Fruit fly (Drosophila melanogaster) whole organism, embryonic: ENCODE results near the gene TrpA1.

Source experiments
- Atf6 ChIP-seq: fragments of 200-800 bp; sonication (Bioruptor generic); IDR thresholded peaks from 2 replicates; pipeline ENCODE4 v1.3.6; 2022; ENCODE audit warnings: missing biosample characterization, missing genetic modification characterization
- BEAF-32 ChIP-seq: fragments of 200-800 bp; sonication (Bioruptor generic); optimal IDR thresholded peaks from 3 replicates; lab custom pipeline; 2017; ENCODE audit warnings: missing biosample characterization, missing genetic modification characterization, mild to moderate bottlenecking, moderate library complexity, missing genetic modification reagents
- Bgb ChIP-seq: fragments of 200-800 bp; sonication (Bioruptor generic); IDR thresholded peaks from 2 replicates; pipeline ENCODE4 v1.3.6; 2022; ENCODE audit warnings: missing biosample characterization, missing genetic modification characterization; ENCODE audit not compliant: partially characterized antibody
- CG10543 ChIP-seq: fragments of 200-800 bp; sonication (Bioruptor generic); optimal IDR thresholded peaks from 3 replicates; lab custom pipeline; 2017; ENCODE audit warnings: missing biosample characterization, mild to moderate bottlenecking, missing genetic modification characterization, moderate library complexity
- CG11696 ChIP-seq: fragments of 200-800 bp; sonication (Bioruptor generic); IDR thresholded peaks from 2 replicates; pipeline ENCODE4 v1.3.6; 2022; ENCODE audit warnings: missing biosample characterization, missing genetic modification characterization
- CG12659 ChIP-seq: fragments of 200-800 bp; sonication (Bioruptor generic); optimal IDR thresholded peaks from 3 replicates; lab custom pipeline; 2017; ENCODE audit warnings: mild to moderate bottlenecking, missing biosample characterization, missing genetic modification reagents, missing genetic modification characterization
- CG12769 ChIP-seq: fragments of 200-800 bp; sonication (Bioruptor generic); optimal IDR thresholded peaks from 2 replicates; lab custom pipeline; 2019; ENCODE audit warnings: missing biosample characterization, mild to moderate bottlenecking, missing genetic modification characterization, moderate library complexity
- CG13287 ChIP-seq: fragments of 200-800 bp; sonication (Bioruptor generic); IDR thresholded peaks from 2 replicates; pipeline ENCODE4 v1.3.6; 2022; ENCODE audit warnings: missing biosample characterization, missing genetic modification characterization; ENCODE audit not compliant: partially characterized antibody
- CG13424 ChIP-seq: fragments of 200-800 bp; sonication (Bioruptor generic); optimal IDR thresholded peaks from 2 replicates; lab custom pipeline; 2019; ENCODE audit warnings: missing biosample characterization, mild to moderate bottlenecking, missing genetic modification characterization, moderate library complexity
- CG13894 ChIP-seq: fragments of 200-800 bp; sonication (Bioruptor generic); optimal IDR thresholded peaks from 3 replicates; lab custom pipeline; 2018; ENCODE audit warnings: missing biosample characterization, mild to moderate bottlenecking, missing genetic modification characterization, moderate library complexity
- CG16813 ChIP-seq: fragments of 200-800 bp; sonication (Bioruptor generic); IDR thresholded peaks from 3 replicates; pipeline ENCODE4 v1.3.6; 2022; ENCODE audit warnings: missing biosample characterization, missing genetic modification characterization; ENCODE audit not compliant: partially characterized antibody
- CG17328 ChIP-seq: fragments of 200-800 bp; sonication (Bioruptor generic); IDR thresholded peaks from 2 replicates; pipeline ENCODE4 v1.3.6; 2022; ENCODE audit warnings: missing biosample characterization, missing genetic modification characterization
- CG31224 ChIP-seq: fragments of 200-800 bp; sonication (Bioruptor generic); IDR thresholded peaks from 2 replicates; pipeline ENCODE4 v1.3.6; 2022; ENCODE audit warnings: missing biosample characterization, missing genetic modification characterization
- CG34376 ChIP-seq: fragments of 200-800 bp; sonication (Bioruptor generic); optimal IDR thresholded peaks from 2 replicates; lab custom pipeline; 2018; ENCODE audit warnings: missing biosample characterization, mild to moderate bottlenecking, missing genetic modification characterization
- CG3838 ChIP-seq: fragments of 200-800 bp; sonication (Bioruptor generic); optimal IDR thresholded peaks from 3 replicates; lab custom pipeline; 2016; ENCODE audit warnings: missing biosample characterization, missing genetic modification characterization
- CG5180 ChIP-seq: fragments of 200-800 bp; sonication (Bioruptor generic); optimal IDR thresholded peaks from 3 replicates; lab custom pipeline; 2017; ENCODE audit warnings: missing biosample characterization, missing genetic modification characterization, mild to moderate bottlenecking, moderate library complexity, missing genetic modification reagents
- CG6175 ChIP-seq: fragments of 200-800 bp; sonication (Bioruptor generic); IDR thresholded peaks from 3 replicates; pipeline ENCODE4 v1.3.6; 2022; ENCODE audit warnings: missing biosample characterization, missing genetic modification characterization
- CG6765 ChIP-seq: fragments of 200-800 bp; sonication (Bioruptor generic); optimal IDR thresholded peaks from 3 replicates; lab custom pipeline; 2017; ENCODE audit warnings: missing biosample characterization, mild to moderate bottlenecking, missing genetic modification characterization
- CG6791 ChIP-seq: fragments of 200-800 bp; sonication (Bioruptor generic); IDR thresholded peaks from 3 replicates; pipeline ENCODE4 v1.3.6; 2022; ENCODE audit warnings: missing biosample characterization, missing genetic modification characterization; ENCODE audit not compliant: partially characterized antibody
- CG8388 ChIP-seq: fragments of 200-800 bp; sonication (Bioruptor generic); optimal IDR thresholded peaks from 2 replicates; lab custom pipeline; 2019; ENCODE audit warnings: missing biosample characterization, mild to moderate bottlenecking, missing genetic modification characterization, moderate library complexity
- CG9932 ChIP-seq: fragments of 200-800 bp; sonication (Bioruptor generic); IDR thresholded peaks from 2 replicates; pipeline ENCODE4 v1.3.6; 2022; ENCODE audit warnings: missing biosample characterization, missing genetic modification characterization
- CTCF ChIP-seq: fragments of 200-800 bp; sonication (Bioruptor generic); optimal IDR thresholded peaks from 2 replicates; lab custom pipeline; 2017; ENCODE audit warnings: missing biosample characterization, mild to moderate bottlenecking, missing genetic modification characterization, moderate library complexity
- CrebB ChIP-seq: fragments of 200-800 bp; sonication (Bioruptor generic); optimal IDR thresholded peaks from 3 replicates; lab custom pipeline; 2018; ENCODE audit warnings: missing biosample characterization, mild to moderate bottlenecking, missing genetic modification characterization
- Deaf1 ChIP-seq: fragments of 200-800 bp; optimal IDR thresholded peaks from 3 replicates; lab custom pipeline; 2019; ENCODE audit warnings: missing biosample characterization, mild to moderate bottlenecking, missing genetic modification characterization, moderate library complexity
- Gug ChIP-seq: fragments of 200-800 bp; sonication (Bioruptor generic); IDR thresholded peaks from 4 replicates; pipeline ENCODE4 v1.3.6; 2022; ENCODE audit warnings: missing biosample characterization, missing genetic modification characterization
- Hmr ChIP-seq: fragments of 200-800 bp; sonication (Bioruptor generic); optimal IDR thresholded peaks from 3 replicates; lab custom pipeline; 2017; ENCODE audit warnings: mild to moderate bottlenecking, missing biosample characterization, missing genetic modification reagents, missing genetic modification characterization
- Myb ChIP-seq: fragments of 200-800 bp; sonication (Bioruptor generic); optimal IDR thresholded peaks from 2 replicates; lab custom pipeline; 2016; ENCODE audit warnings: missing biosample characterization, missing genetic modification characterization
- Nf-YC ChIP-seq: fragments of 200-800 bp; optimal IDR thresholded peaks from 3 replicates; lab custom pipeline; 2019; ENCODE audit warnings: missing biosample characterization, mild to moderate bottlenecking, missing genetic modification characterization, moderate library complexity
- Spps ChIP-seq: fragments of 200-800 bp; sonication (Bioruptor generic); optimal IDR thresholded peaks from 2 replicates; lab custom pipeline; 2018; ENCODE audit warnings: missing biosample characterization, mild to moderate bottlenecking, missing genetic modification characterization
- amos ChIP-seq: fragments of 200-800 bp; sonication (Bioruptor generic); IDR thresholded peaks from 2 replicates; pipeline ENCODE4 v1.3.6; 2022; ENCODE audit warnings: missing biosample characterization, missing genetic modification characterization; ENCODE audit not compliant: partially characterized antibody
- caup ChIP-seq: fragments of 200-800 bp; sonication (Bioruptor generic); optimal IDR thresholded peaks from 3 replicates; lab custom pipeline; 2017; ENCODE audit warnings: missing biosample characterization, mild to moderate bottlenecking, missing genetic modification characterization, moderate library complexity; ENCODE audit not compliant: severe bottlenecking
- crol ChIP-seq: fragments of 200-800 bp; sonication (Bioruptor generic); IDR thresholded peaks from 2 replicates; pipeline ENCODE4 v1.3.6; 2022; ENCODE audit warnings: missing biosample characterization, missing genetic modification characterization
- cwo ChIP-seq: fragments of 200-800 bp; sonication (Bioruptor generic); optimal IDR thresholded peaks from 3 replicates; lab custom pipeline; 2017; ENCODE audit warnings: missing biosample characterization, missing genetic modification characterization, mild to moderate bottlenecking, moderate library complexity, missing genetic modification reagents
- fd64A ChIP-seq: fragments of 200-800 bp; sonication (Bioruptor generic); optimal IDR thresholded peaks from 3 replicates; lab custom pipeline; 2018; ENCODE audit warnings: missing biosample characterization, mild to moderate bottlenecking, missing genetic modification characterization
- lab ChIP-seq: fragments of 200-800 bp; sonication (Bioruptor generic); optimal IDR thresholded peaks from 3 replicates; lab custom pipeline; 2017; ENCODE audit warnings: missing biosample characterization, missing genetic modification characterization, mild to moderate bottlenecking, moderate library complexity, missing genetic modification reagents
- lilli ChIP-seq: fragments of 200-800 bp; sonication (Bioruptor generic); optimal IDR thresholded peaks from 3 replicates; lab custom pipeline; 2016; ENCODE audit warnings: missing biosample characterization, missing genetic modification characterization
- oc ChIP-seq: fragments of 200-800 bp; sonication (Bioruptor generic); optimal IDR thresholded peaks from 2 replicates; lab custom pipeline; 2018; ENCODE audit warnings: missing biosample characterization, mild to moderate bottlenecking, missing genetic modification characterization, moderate library complexity
- pan ChIP-seq, 4 experiments: fragments of >200 bp in 3 of 4; fragments of 200-800 bp in 1 of 4; sonication (Bioruptor generic) in 1 of 4; optimal IDR thresholded peaks in 3 of 4; IDR thresholded peaks in 1 of 4; 2 replicates each; pipeline versions ENCODE4 v1.3.6 to Lab custom; 2017 to 2022; ENCODE audit warnings: missing biosample characterization in 2 of 4, missing genetic modification characterization in 2 of 4, mixed read lengths in 1 of 4
- seq ChIP-seq: fragments of 200-800 bp; sonication (Bioruptor generic); IDR thresholded peaks from 2 replicates; pipeline ENCODE4 v1.3.6; 2022; ENCODE audit warnings: missing biosample characterization, missing genetic modification characterization
- slbo ChIP-seq: fragments of 200-800 bp; sonication (Bioruptor generic); IDR thresholded peaks from 2 replicates; pipeline ENCODE4 v1.3.6; 2022; ENCODE audit warnings: missing biosample characterization, missing genetic modification characterization
- so ChIP-seq: fragments of 200-800 bp; sonication (Bioruptor generic); IDR thresholded peaks from 3 replicates; pipeline ENCODE4 v1.3.6; 2022; ENCODE audit warnings: missing biosample characterization, missing genetic modification characterization
- sob ChIP-seq: fragments of 200-800 bp; sonication (Bioruptor generic); IDR thresholded peaks from 2 replicates; pipeline ENCODE4 v1.3.6; 2022; ENCODE audit warnings: missing biosample characterization, missing genetic modification characterization
- ttk ChIP-seq: fragments of 200-800 bp; sonication (Bioruptor generic); IDR thresholded peaks from 2 replicates; pipeline ENCODE4 v2.1.2; 2022; ENCODE audit warnings: missing biosample characterization, missing genetic modification characterization
- unc-4 ChIP-seq: fragments of 200-800 bp; sonication (Bioruptor generic); IDR thresholded peaks from 2 replicates; pipeline ENCODE4 v1.3.6; 2022; ENCODE audit warnings: missing biosample characterization, missing genetic modification characterization; ENCODE audit not compliant: partially characterized antibody
- vnd ChIP-seq: fragments of 200-800 bp; sonication (Bioruptor generic); IDR thresholded peaks from 3 replicates; pipeline ENCODE4 v1.3.6; 2022; ENCODE audit warnings: missing biosample characterization, missing genetic modification characterization; ENCODE audit not compliant: partially characterized antibody
- zen2 ChIP-seq: fragments of 200-800 bp; sonication (Bioruptor generic); IDR thresholded peaks from 3 replicates; pipeline ENCODE4 v1.3.6; 2022; ENCODE audit warnings: missing biosample characterization, missing genetic modification characterization; ENCODE audit not compliant: partially characterized antibody
- zfh1 ChIP-seq: fragments of 200-800 bp; sonication (Bioruptor generic); IDR thresholded peaks from 3 replicates; pipeline ENCODE4 v1.3.6; 2022; ENCODE audit warnings: missing biosample characterization, missing genetic modification characterization
- zfh2 ChIP-seq: fragments of 200-800 bp; sonication (Bioruptor generic); optimal IDR thresholded peaks from 2 replicates; lab custom pipeline; 2016; ENCODE audit warnings: missing biosample characterization, missing genetic modification characterization

TrpA1 gene

dm6 chr3L:8912332-8912731 is 7.3 kb upstream of the TrpA1 start, which contains the start of the genes Tsp66E and mfr (continued):
- TF ChIP-seq CG8388 (GFP tag; lab: Kevin White, UChicago) (no peak), unc-4 (GFP tag; lab: Robert Waterston, UW) (peak; percentile 34), fd64A (no peak), amos (peak; percentile 11; the same call in 1 of the 2 replicates), Bgb (peak; percentile 63), CG6175 (peak; percentile 99), Gug (GFP tag; lab: Robert Waterston, UW) (0 out of 4 replicates have a peak, but pooled peaks have one; percentile 1), caup (GFP tag; lab: Kevin White, UChicago) (peak; percentile 24), CG16813 (no peak), CG6765 (peak; percentile 24), cwo (peak; percentile 28), CG12659 (GFP tag; lab: Kevin White, UChicago) (peak; percentile 26), CG17328 (GFP tag; lab: Robert Waterston, UW) (peak; percentile 8; the same call in 1 of the 2 replicates), Deaf1 (peak; percentile 91), CG13894 (tag; lab: Kevin White, UChicago) (peak; percentile 62), zen2 (GFP tag; lab: Robert Waterston, UW) (peak; percentile 46; the same call in 1 of the 3 replicates), vnd (GFP tag; lab: Robert Waterston, UW) (no peak), Hmr (peak; percentile 31), CG12769 (tag; lab: Kevin White, UChicago) (peak; percentile 93), CG6791 (GFP tag; lab: Robert Waterston, UW) (peak; percentile 26; the same call in 1 of the 3 replicates), Atf6 (GFP tag; lab: Robert Waterston, UW) (0 out of 2 replicates have a peak, but pooled peaks have one; percentile 25), ttk (GFP tag; lab: Robert Waterston, UW) (0 out of 2 replicates have a peak, but pooled peaks have one; percentile 27), slbo (peak; percentile 26; the same call in 1 of the 2 replicates), seq (peak; percentile 38; the same call in 1 of the 2 replicates), sob (GFP tag; lab: Robert Waterston, UW) (0 out of 2 replicates have a peak, but pooled peaks have one; percentile 17), pan (optimal IDR thresholded peaks at IDR 0.05; lab: Kevin White, UChicago) (no peak), pan (GFP tag; optimal IDR thresholded peaks at IDR 0.05 in 1 of 2, IDR thresholded peaks at IDR 0.05 in 1 of 2) (peak in 1 of 2 experiments; percentile 31), crol (0 out of 2 replicates have a peak, but pooled peaks have one; percentile 46), CG10543 (GFP tag; lab: Kevin White, UChicago) (peak; percentile 64), CG13287 (peak; percentile 40), oc (tag; lab: Kevin White, UChicago) (peak; percentile 57), zfh2 (GFP tag; lab: Kevin White, UChicago) (peak; percentile 2), CTCF (GFP tag; lab: Kevin White, UChicago) (peak; percentile 72), CrebB (tag; lab: Kevin White, UChicago) (peak; percentile 5), CG9932 (GFP tag; lab: Robert Waterston, UW) (peak; percentile 30; the same call in 1 of the 2 replicates), CG31224 (GFP tag; lab: Robert Waterston, UW) (no peak; the same call in 1 of the 2 replicates), BEAF-32 (GFP tag; lab: Kevin White, UChicago) (no peak), CG3838 (GFP tag; lab: Kevin White, UChicago) (peak; percentile 95), CG34376 (peak; percentile 21), Spps (no peak), Myb (GFP tag; lab: Kevin White, UChicago) (peak; percentile 55), CG13424 (tag; lab: Kevin White, UChicago) (no peak), CG5180 (peak; percentile 75), lab (GFP tag; lab: Kevin White, UChicago) (peak; percentile 7), so (GFP tag; lab: Robert Waterston, UW) (peak; percentile 30; the same call in 1 of the 3 replicates), zfh1 (GFP tag; lab: Robert Waterston, UW) (peak; percentile 28; the same call in 1 of the 3 replicates), Nf-YC (tag; lab: Kevin White, UChicago) (peak; percentile 79), lilli (GFP tag; lab: Kevin White, UChicago) (peak; percentile 10), CG11696 (GFP tag; lab: Robert Waterston, UW) (no peak)
